Worm (Caenorhabditis elegans): Measurements from ENCODE around the gene tpra-1.

- no peak for TF ChIP-seq nhr-25 (tag; optimal IDR thresholded peaks at IDR 0.05)
- no peak for TF ChIP-seq ztf-11 (tag; optimal IDR thresholded peaks at IDR 0.05)
- no peak for TF ChIP-seq R02D3.7 (tag; optimal IDR thresholded peaks at IDR 0.05)
Observed at ce11 chrIV:8967990-8968389, 11.7 kb downstream of the tpra-1 start, which contains the start of gene suex-2.

Data from whole organism, L3 larva.